Worm (Caenorhabditis elegans): Measurements from ENCODE around the gene srg-23.

- TF ChIP-seq snpc-4 (tag; optimal IDR thresholded peaks at IDR 0.05) (no peak), ctbp-1 (GFP tag; IDR thresholded peaks at IDR 0.05) (no peak), zag-1 (tag; optimal IDR thresholded peaks at IDR 0.05) (no peak), fkh-10 (GFP tag; optimal IDR thresholded peaks at IDR 0.05) (no peak), hmg-1.1 (GFP tag; IDR thresholded peaks at IDR 0.05) (no peak), nhr-11 (tag; optimal IDR thresholded peaks at IDR 0.05) (no peak), nhr-42 (GFP tag; IDR thresholded peaks at IDR 0.05) (no peak), R02D3.7 (tag; optimal IDR thresholded peaks at IDR 0.05) (no peak), unc-62 (GFP tag; optimal IDR thresholded peaks at IDR 0.05 in 1 of 2) (no peak), unc-62 (tag; optimal IDR thresholded peaks at IDR 0.05) (no peak), spr-1 (tag; optimal IDR thresholded peaks at IDR 0.05) (no peak), pqm-1 (tag; optimal IDR thresholded peaks at IDR 0.05) (no peak), ceh-62 (tag; optimal IDR thresholded peaks at IDR 0.05) (no peak), jun-1 (tag; optimal IDR thresholded peaks at IDR 0.05) (no peak)
These were observed 24.8 kb downstream of the srg-23 start, which contains the start of gene Y25C1A.7 for ce11 chrII:3071012-3071749.
